Worm (Caenorhabditis elegans) whole organism, late embryonic: Measurements from ENCODE around the gene snr-3.

Experiments
- Y22D7AL.16 ChIP-seq: sonication (generic microtip); optimal IDR thresholded peaks from 2 replicates; lab custom pipeline; 2016; ENCODE audit warnings: missing genetic modification characterization, missing compliant biosample characterization
- ceh-19 ChIP-seq: fragments of 200-800 bp; sonication (Bioruptor generic); optimal IDR thresholded peaks from 2 replicates; lab custom pipeline; 2018; ENCODE audit warnings: mild to moderate bottlenecking, missing genetic modification characterization, missing compliant biosample characterization
- elt-2 ChIP-seq: sonication (generic microtip); optimal IDR thresholded peaks from 2 replicates; lab custom pipeline; 2016; ENCODE audit warnings: missing genetic modification reagents, missing genetic modification characterization, missing compliant biosample characterization
- nhr-11 ChIP-seq: fragments of 150-350 bp; optimal IDR thresholded peaks from 2 replicates; lab custom pipeline; 2014; ENCODE audit warnings: missing biosample characterization, missing genetic modification characterization
- sox-4 ChIP-seq: sonication (generic microtip); optimal IDR thresholded peaks from 2 replicates; lab custom pipeline; 2017; ENCODE audit warnings: mild to moderate bottlenecking, missing genetic modification characterization, inconsistent platforms, missing compliant biosample characterization
- unc-42 ChIP-seq: sonication (generic microtip); optimal IDR thresholded peaks from 2 replicates; lab custom pipeline; 2016; ENCODE audit warnings: missing genotype, missing genetic modification characterization, missing compliant biosample characterization

ce11 chrII:6528629-6529028 lies 39.1 kb upstream of the snr-3 start, which contains the start of gene C56E6.4:
- no peak for TF ChIP-seq unc-42 (tag; lab: Kevin White, UChicago)
- TF ChIP-seq sox-4 (tag; lab: Kevin White, UChicago): no peak
- TF ChIP-seq nhr-11 (tag; lab: Kevin White, UChicago): no peak
- no peak for TF ChIP-seq elt-2
- no peak for TF ChIP-seq ceh-19 (GFP tag; lab: Kevin White, UChicago)
- TF ChIP-seq Y22D7AL.16 (tag; lab: Kevin White, UChicago): no peak
